Fruit fly (Drosophila melanogaster) whole organism, embryonic: ENCODE results near the gene CG3117.
A peak's percentile ranks its signal among the peaks of the same experiment; 100 is the strongest.

Source experiments
- Aef1 ChIP-seq: fragments of 200-800 bp; sonication (Bioruptor generic); IDR thresholded peaks from 3 replicates; pipeline ENCODE4 v1.3.6; 2022; ENCODE audit warnings: missing biosample characterization, missing genetic modification characterization
- Bteb2 ChIP-seq: fragments of 200-800 bp; sonication (Bioruptor generic); optimal IDR thresholded peaks from 2 replicates; lab custom pipeline; 2016; ENCODE audit warnings: missing biosample characterization, missing genetic modification characterization
- CG10267 ChIP-seq: fragments of 200-800 bp; sonication (Bioruptor generic); optimal IDR thresholded peaks from 2 replicates; lab custom pipeline; 2018; ENCODE audit warnings: missing biosample characterization, mild to moderate bottlenecking, missing genetic modification characterization, moderate library complexity
- CG10274 ChIP-seq: fragments of 200-800 bp; sonication (Bioruptor generic); optimal IDR thresholded peaks from 3 replicates; lab custom pipeline; 2017; ENCODE audit warnings: missing biosample characterization, mild to moderate bottlenecking, missing genetic modification characterization
- CG10654 ChIP-seq: fragments of 200-800 bp; sonication (Bioruptor generic); optimal IDR thresholded peaks from 2 replicates; lab custom pipeline; 2016; ENCODE audit warnings: missing biosample characterization, missing genetic modification characterization
- CG12071 ChIP-seq: fragments of 200-800 bp; sonication (Bioruptor generic); optimal IDR thresholded peaks from 3 replicates; lab custom pipeline; 2018; ENCODE audit warnings: missing biosample characterization, mild to moderate bottlenecking, missing genetic modification characterization
- CG12391 ChIP-seq: fragments of 200-800 bp; sonication (Bioruptor generic); optimal IDR thresholded peaks from 3 replicates; lab custom pipeline; 2018; ENCODE audit warnings: missing biosample characterization, mild to moderate bottlenecking, missing genetic modification characterization, moderate library complexity
- CG12659 ChIP-seq: fragments of 200-800 bp; sonication (Bioruptor generic); optimal IDR thresholded peaks from 3 replicates; lab custom pipeline; 2017; ENCODE audit warnings: mild to moderate bottlenecking, missing biosample characterization, missing genetic modification reagents, missing genetic modification characterization
- CG15073 ChIP-seq: fragments of 200-800 bp; sonication (Bioruptor generic); optimal IDR thresholded peaks from 2 replicates; lab custom pipeline; 2016; ENCODE audit warnings: missing biosample characterization, missing genetic modification characterization
- CG15514 ChIP-seq: fragments of 200-800 bp; sonication (Bioruptor generic); optimal IDR thresholded peaks from 3 replicates; lab custom pipeline; 2017; ENCODE audit warnings: missing biosample characterization, missing genetic modification characterization, mild to moderate bottlenecking, moderate library complexity, missing genetic modification reagents
- CG15696 ChIP-seq: fragments of 200-800 bp; sonication (Bioruptor generic); optimal IDR thresholded peaks from 2 replicates; lab custom pipeline; 2019; ENCODE audit warnings: missing biosample characterization, mild to moderate bottlenecking, missing genetic modification characterization, moderate library complexity
- CG17829 ChIP-seq: fragments of 200-800 bp; optimal IDR thresholded peaks from 2 replicates; lab custom pipeline; 2019; ENCODE audit warnings: missing biosample characterization, mild to moderate bottlenecking, missing genetic modification characterization, moderate library complexity
- CG18476 ChIP-seq: fragments of 200-800 bp; sonication (Bioruptor generic); optimal IDR thresholded peaks from 2 replicates; lab custom pipeline; 2016; ENCODE audit warnings: missing biosample characterization, mild to moderate bottlenecking, missing genetic modification characterization
- CG2116 ChIP-seq: fragments of 200-800 bp; sonication (Bioruptor generic); optimal IDR thresholded peaks from 3 replicates; lab custom pipeline; 2018; ENCODE audit warnings: missing biosample characterization, mild to moderate bottlenecking, missing genetic modification characterization
- CG30020 ChIP-seq: fragments of 200-800 bp; optimal IDR thresholded peaks from 2 replicates; lab custom pipeline; 2019; ENCODE audit warnings: missing biosample characterization, mild to moderate bottlenecking, missing genetic modification characterization, moderate library complexity
- CG31365 ChIP-seq: fragments of 200-800 bp; sonication (Bioruptor generic); optimal IDR thresholded peaks from 2 replicates; lab custom pipeline; 2018; ENCODE audit warnings: missing biosample characterization, mild to moderate bottlenecking, missing genetic modification characterization
- CG32532 ChIP-seq: fragments of 200-800 bp; sonication (Bioruptor generic); IDR thresholded peaks from 2 replicates; pipeline ENCODE4 v1.3.6; 2022; ENCODE audit warnings: missing biosample characterization, missing genetic modification characterization
- CG3995 ChIP-seq: fragments of 200-800 bp; sonication (Bioruptor generic); optimal IDR thresholded peaks from 3 replicates; lab custom pipeline; 2016; ENCODE audit warnings: missing biosample characterization, missing genetic modification characterization
- CG42726 ChIP-seq: fragments of 200-800 bp; sonication (Bioruptor generic); IDR thresholded peaks from 2 replicates; pipeline ENCODE4 v1.3.6; 2022; ENCODE audit warnings: missing biosample characterization, missing genetic modification characterization; ENCODE audit not compliant: partially characterized antibody
- CG4282 ChIP-seq: fragments of 200-800 bp; sonication (Bioruptor generic); optimal IDR thresholded peaks from 2 replicates; lab custom pipeline; 2016; ENCODE audit warnings: missing biosample characterization, missing genetic modification characterization
- CG4617 ChIP-seq: fragments of 200-800 bp; sonication (Bioruptor generic); optimal IDR thresholded peaks from 3 replicates; lab custom pipeline; 2016; ENCODE audit warnings: missing biosample characterization, missing genetic modification characterization, borderline replicate concordance
- CG4820 ChIP-seq: fragments of 200-800 bp; sonication (Bioruptor generic); optimal IDR thresholded peaks from 3 replicates; lab custom pipeline; 2016; ENCODE audit warnings: missing biosample characterization, missing genetic modification characterization
- CG6765 ChIP-seq: fragments of 200-800 bp; sonication (Bioruptor generic); optimal IDR thresholded peaks from 3 replicates; lab custom pipeline; 2017; ENCODE audit warnings: missing biosample characterization, mild to moderate bottlenecking, missing genetic modification characterization
- CG9727 ChIP-seq: fragments of 200-800 bp; sonication (Bioruptor generic); optimal IDR thresholded peaks from 3 replicates; lab custom pipeline; 2017; ENCODE audit warnings: missing biosample characterization, mild to moderate bottlenecking, missing genetic modification characterization
- Dp ChIP-seq: fragments of 200-800 bp; sonication (Bioruptor generic); optimal IDR thresholded peaks from 2 replicates; lab custom pipeline; 2018; ENCODE audit warnings: missing biosample characterization, mild to moderate bottlenecking, missing genetic modification characterization, moderate library complexity
- Fer3 ChIP-seq: fragments of 200-800 bp; sonication (Bioruptor generic); optimal IDR thresholded peaks from 2 replicates; lab custom pipeline; 2018; ENCODE audit warnings: missing biosample characterization, mild to moderate bottlenecking, missing genetic modification characterization, moderate library complexity
- HLHmδ ChIP-seq: fragments of 200-800 bp; sonication (Bioruptor generic); optimal IDR thresholded peaks from 2 replicates; lab custom pipeline; 2018; ENCODE audit warnings: missing biosample characterization, mild to moderate bottlenecking, missing genetic modification characterization, moderate library complexity
- Hey ChIP-seq: fragments of 200-800 bp; sonication (Bioruptor generic); optimal IDR thresholded peaks from 3 replicates; lab custom pipeline; 2018; ENCODE audit warnings: missing biosample characterization, mild to moderate bottlenecking, missing genetic modification characterization
- Mes4 ChIP-seq: fragments of 200-800 bp; sonication (Bioruptor generic); optimal IDR thresholded peaks from 2 replicates; lab custom pipeline; 2016; ENCODE audit warnings: missing biosample characterization, missing genetic modification characterization
- Myb ChIP-seq: fragments of 200-800 bp; sonication (Bioruptor generic); optimal IDR thresholded peaks from 2 replicates; lab custom pipeline; 2016; ENCODE audit warnings: missing biosample characterization, missing genetic modification characterization
- Six4 ChIP-seq: fragments of 200-800 bp; sonication (Bioruptor generic); optimal IDR thresholded peaks from 2 replicates; lab custom pipeline; 2016; ENCODE audit warnings: missing biosample characterization, missing genetic modification characterization
- YL-1 ChIP-seq: fragments of 200-800 bp; sonication (Bioruptor generic); optimal IDR thresholded peaks from 3 replicates; lab custom pipeline; 2017; ENCODE audit warnings: missing biosample characterization, mild to moderate bottlenecking, missing genetic modification characterization
- ara ChIP-seq: fragments of 200-800 bp; sonication (Bioruptor generic); IDR thresholded peaks from 2 replicates; pipeline ENCODE4 v1.3.6; 2022; ENCODE audit warnings: missing biosample characterization, missing genetic modification characterization
- chm ChIP-seq: fragments of 200-800 bp; sonication (Bioruptor generic); IDR thresholded peaks from 2 replicates; pipeline ENCODE4 v1.3.6; 2022; ENCODE audit warnings: missing biosample characterization, missing genetic modification characterization
- croc ChIP-seq: fragments of 200-800 bp; sonication (Bioruptor generic); conservative IDR thresholded peaks from 3 replicates; pipeline ENCODE4 v1.3.6; 2022; ENCODE audit warnings: missing biosample characterization, missing genetic modification characterization
- eyg ChIP-seq: fragments of 200-800 bp; sonication (Bioruptor generic); optimal IDR thresholded peaks from 3 replicates; lab custom pipeline; 2016; ENCODE audit warnings: missing biosample characterization, missing genetic modification characterization
- fd102C ChIP-seq: fragments of 200-800 bp; sonication (Bioruptor generic); optimal IDR thresholded peaks from 2 replicates; lab custom pipeline; 2018; ENCODE audit warnings: missing biosample characterization, mild to moderate bottlenecking, missing genetic modification characterization, moderate library complexity
- ftz-f1 ChIP-seq: fragments of 200-800 bp; sonication (Bioruptor generic); optimal IDR thresholded peaks from 2 replicates; lab custom pipeline; 2016; ENCODE audit warnings: missing biosample characterization, missing genetic modification characterization
- inv ChIP-seq: fragments of 200-800 bp; sonication (Bioruptor generic); IDR thresholded peaks from 2 replicates; pipeline ENCODE4 v1.3.6; 2022; ENCODE audit warnings: missing biosample characterization, missing genetic modification characterization; ENCODE audit not compliant: partially characterized antibody
- mirr ChIP-seq: fragments of 200-800 bp; sonication (Bioruptor generic); optimal IDR thresholded peaks from 3 replicates; lab custom pipeline; 2018; ENCODE audit warnings: missing biosample characterization, mild to moderate bottlenecking, missing genetic modification characterization
- odd ChIP-seq: fragments of 200-800 bp; sonication (Bioruptor generic); optimal IDR thresholded peaks from 2 replicates; lab custom pipeline; 2017; ENCODE audit warnings: missing biosample characterization, mild to moderate bottlenecking, missing genetic modification characterization
- pfk ChIP-seq: fragments of 200-800 bp; sonication (Bioruptor generic); optimal IDR thresholded peaks from 2 replicates; lab custom pipeline; 2018; ENCODE audit warnings: missing biosample characterization, mild to moderate bottlenecking, missing genetic modification characterization, moderate library complexity
- ro ChIP-seq: fragments of 200-800 bp; sonication (Bioruptor generic); IDR thresholded peaks from 2 replicates; pipeline ENCODE4 v1.3.6; 2022; ENCODE audit warnings: missing biosample characterization, missing genetic modification characterization
- seq ChIP-seq: fragments of 200-800 bp; sonication (Bioruptor generic); IDR thresholded peaks from 2 replicates; pipeline ENCODE4 v1.3.6; 2022; ENCODE audit warnings: missing biosample characterization, missing genetic modification characterization
- sna ChIP-seq: fragments of 200-800 bp; sonication (Bioruptor generic); IDR thresholded peaks from 2 replicates; pipeline ENCODE4 v1.3.6; 2022; ENCODE audit warnings: missing biosample characterization, missing genetic modification characterization; ENCODE audit not compliant: partially characterized antibody
- sob ChIP-seq: fragments of 200-800 bp; sonication (Bioruptor generic); IDR thresholded peaks from 2 replicates; pipeline ENCODE4 v1.3.6; 2022; ENCODE audit warnings: missing biosample characterization, missing genetic modification characterization
- tgo ChIP-seq: fragments of 200-800 bp; sonication (Bioruptor generic); IDR thresholded peaks from 3 replicates; pipeline ENCODE4 v1.3.6; 2022; ENCODE audit warnings: missing biosample characterization, missing genetic modification characterization
- tin ChIP-seq: fragments of 200-800 bp; sonication (Bioruptor generic); optimal IDR thresholded peaks from 3 replicates; lab custom pipeline; 2016; ENCODE audit warnings: missing biosample characterization, missing genetic modification characterization
- zfh1 ChIP-seq: fragments of 200-800 bp; sonication (Bioruptor generic); IDR thresholded peaks from 3 replicates; pipeline ENCODE4 v1.3.6; 2022; ENCODE audit warnings: missing biosample characterization, missing genetic modification characterization

Gene CG3117

dm6 chr2L:2882968-2883702 lies 36.1 kb upstream of the CG3117 start (continued):
- no peak for TF ChIP-seq CG42726
- TF ChIP-seq Dp (GFP tag; lab: Kevin White, UChicago), result no peak
- TF ChIP-seq ftz-f1, result no peak
- peak; percentile 43 for TF ChIP-seq CG31365 (tag; lab: Kevin White, UChicago)
- TF ChIP-seq CG10654, result peak; percentile 7
- no peak for TF ChIP-seq inv (GFP tag; lab: Robert Waterston, UW)
- no peak for TF ChIP-seq eyg (GFP tag; lab: Kevin White, UChicago)
- no peak for TF ChIP-seq Hey (tag; lab: Kevin White, UChicago)
- peak; percentile 47; the same call in 2 of the 3 replicates for TF ChIP-seq tgo
- no peak for TF ChIP-seq tin (GFP tag; lab: Kevin White, UChicago)
- TF ChIP-seq ro (GFP tag; lab: Robert Waterston, UW), result no peak
- peak; percentile 36; the same call in 1 of the 2 replicates for TF ChIP-seq CG32532 (GFP tag; lab: Robert Waterston, UW)
- peak; percentile 91 for TF ChIP-seq Myb (GFP tag; lab: Kevin White, UChicago)
- no peak for TF ChIP-seq ara (GFP tag; lab: Robert Waterston, UW)
- TF ChIP-seq zfh1 (GFP tag; lab: Robert Waterston, UW), result peak; percentile 20; the same call in 1 of the 3 replicates
- peak; percentile 19 for TF ChIP-seq Six4 (GFP tag; lab: Kevin White, UChicago)
- TF ChIP-seq mirr (GFP tag; lab: Kevin White, UChicago), result peak; percentile 64
- TF ChIP-seq seq (GFP tag; lab: Robert Waterston, UW), result 0 out of 2 replicates have a peak, but pooled peaks have one; percentile 25
- peak; percentile 80 for TF ChIP-seq CG12071
- no peak for TF ChIP-seq fd102C
- TF ChIP-seq CG15514 (GFP tag; lab: Kevin White, UChicago), result peak; percentile 68
- TF ChIP-seq CG4820 (GFP tag; lab: Kevin White, UChicago), result peak; percentile 13
- no peak for TF ChIP-seq Aef1 (GFP tag; lab: Robert Waterston, UW)
- peak; percentile 50 for TF ChIP-seq CG9727 (GFP tag; lab: Kevin White, UChicago)
- TF ChIP-seq odd (GFP tag; lab: Kevin White, UChicago), result peak; percentile 46
- no peak for TF ChIP-seq sna
- TF ChIP-seq Mes4 (GFP tag; lab: Kevin White, UChicago), result peak; percentile 19
- TF ChIP-seq CG4617, result peak; percentile 47
- peak; percentile 64 for TF ChIP-seq CG12659 (GFP tag; lab: Kevin White, UChicago)
- TF ChIP-seq CG2116 (GFP tag; lab: Kevin White, UChicago), result peak; percentile 60
- TF ChIP-seq pfk (GFP tag; lab: Kevin White, UChicago), result peak; percentile 3
- TF ChIP-seq HLHmδ (GFP tag; lab: Kevin White, UChicago), result no peak
- no peak for TF ChIP-seq CG15073 (GFP tag; lab: Kevin White, UChicago)
- TF ChIP-seq YL-1 (GFP tag; lab: Kevin White, UChicago), result no peak
- peak; percentile 76 for TF ChIP-seq sob (GFP tag; lab: Robert Waterston, UW)
- TF ChIP-seq Bteb2, result no peak
- peak; percentile 58 for TF ChIP-seq CG6765 (GFP tag; lab: Kevin White, UChicago)
- TF ChIP-seq CG10274 (GFP tag; lab: Kevin White, UChicago), result no peak
- peak; percentile 93 for TF ChIP-seq CG3995 (GFP tag; lab: Kevin White, UChicago)
- no peak for TF ChIP-seq CG4282 (GFP tag; lab: Kevin White, UChicago)
- TF ChIP-seq CG10267, result peak; percentile 38
- no peak; the same call in 1 of the 2 replicates for TF ChIP-seq chm (GFP tag; lab: Robert Waterston, UW)
- TF ChIP-seq CG12391 (tag; lab: Kevin White, UChicago), result peak; percentile 58
- peak; percentile 14 for TF ChIP-seq CG18476 (GFP tag; lab: Kevin White, UChicago)
- peak; percentile 49 for TF ChIP-seq CG17829
- peak; percentile 25 for TF ChIP-seq Fer3 (tag; lab: Kevin White, UChicago)
- TF ChIP-seq CG30020 (tag; lab: Kevin White, UChicago), result no peak
- no peak for TF ChIP-seq croc (GFP tag; lab: Robert Waterston, UW)
- no peak for TF ChIP-seq CG15696 (tag; lab: Kevin White, UChicago)
